Worm (Caenorhabditis elegans) whole organism, L1 larva: ENCODE measurements around the gene C10G8.8.

Source experiments
- blmp-1 ChIP-seq: fragments of 150-350 bp; optimal IDR thresholded peaks from 2 replicates; lab custom pipeline; 2014; ENCODE audit warnings: missing biosample characterization, missing genetic modification characterization
- dsc-1 ChIP-seq: sonication (generic microtip); optimal IDR thresholded peaks from 2 replicates; lab custom pipeline; 2016; ENCODE audit warnings: mild to moderate bottlenecking, missing genetic modification characterization, missing compliant biosample characterization
- nhr-12 ChIP-seq: sonication (generic microtip); optimal IDR thresholded peaks from 2 replicates; lab custom pipeline; 2017; ENCODE audit warnings: missing biosample characterization, missing genetic modification characterization
- tbx-2 ChIP-seq: sonication (generic microtip); optimal IDR thresholded peaks from 2 replicates; lab custom pipeline; 2016; ENCODE audit warnings: missing genetic modification characterization, missing compliant biosample characterization
- unc-130 ChIP-seq: fragments of 150-350 bp; optimal IDR thresholded peaks from 2 replicates; lab custom pipeline; 2017; ENCODE audit warnings: missing biosample characterization, missing genetic modification characterization, inconsistent platforms

ce11 chrV:5278001-5278400, 50.2 kb downstream of the C10G8.8 start, which contains the start of gene B0238.9:
- no peak for TF ChIP-seq nhr-12
- no peak for TF ChIP-seq tbx-2 (tag; lab: Kevin White, UChicago)
- no peak for TF ChIP-seq dsc-1 (tag; lab: Kevin White, UChicago)
- no peak for TF ChIP-seq unc-130
- TF ChIP-seq blmp-1 (tag; lab: Kevin White, UChicago) = no peak
